Fruit fly (Drosophila melanogaster): ENCODE data around the gene CG5614.

DNA sequence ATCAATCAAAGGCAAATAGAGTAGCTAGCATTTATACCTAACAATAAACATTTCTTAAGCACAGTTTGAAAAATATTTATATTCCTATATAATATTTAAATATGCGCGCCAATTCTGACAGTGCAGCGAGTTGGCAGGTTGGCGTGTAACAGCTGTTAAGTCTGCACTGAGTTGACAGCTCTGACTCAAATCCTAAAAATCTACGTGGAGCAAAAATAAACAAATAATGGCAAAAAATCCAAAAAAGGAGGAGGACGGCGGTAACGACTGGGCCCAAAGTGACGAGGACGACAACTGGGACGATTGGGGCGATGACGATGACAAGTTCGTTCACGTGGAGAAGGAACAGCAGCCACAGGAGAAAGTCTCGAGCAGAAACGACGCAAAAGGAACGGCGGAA lies 6.9 kb downstream of the CG5614 start, which contains the start of gene CG9590:
- TF ChIP-seq CG8478 (optimal IDR thresholded peaks at IDR 0.05) (no peak), Dll (optimal IDR thresholded peaks at IDR 0.05) (no peak), usp (GFP tag; optimal IDR thresholded peaks at IDR 0.05) (no peak)

Data from whole organism.